Fruit fly (Drosophila melanogaster): ENCODE measurements around the gene mthl7.

Gene mthl7

dm6 chr3L:8175818-8176217 is 4.5 kb downstream of the mthl7 start, which contains the start of gene RecQ4 (continued):
- TF ChIP-seq CG12219 (GFP tag; optimal IDR thresholded peaks at IDR 0.05) (no peak), CG9215 (GFP tag; IDR thresholded peaks at IDR 0.05) (no peak), CG7372 (GFP tag; IDR thresholded peaks at IDR 0.05) (no peak), CG17359 (tag; optimal IDR thresholded peaks at IDR 0.05) (no peak), zf30C (GFP tag; optimal IDR thresholded peaks at IDR 0.05) (no peak), H2.0 (GFP tag; IDR thresholded peaks at IDR 0.05) (no peak), CG13775 (GFP tag; optimal IDR thresholded peaks at IDR 0.05) (no peak), gsb-n (tag; optimal IDR thresholded peaks at IDR 0.05) (no peak), CG5953 (GFP tag; IDR thresholded peaks at IDR 0.05) (no peak), CG13123 (GFP tag; optimal IDR thresholded peaks at IDR 0.05) (no peak), CG15011 (GFP tag; optimal IDR thresholded peaks at IDR 0.05) (no peak), dati (GFP tag; IDR thresholded peaks at IDR 0.05) (no peak), Scr (GFP tag; IDR thresholded peaks at IDR 0.05; ENCODE audit: partially characterized antibody) (no peak), fd96Cb (tag; optimal IDR thresholded peaks at IDR 0.05) (no peak), CG34224 (GFP tag; IDR thresholded peaks at IDR 0.05; ENCODE audit: partially characterized antibody) (peak; percentile 44; the same call in 2 of the 3 replicates), CG12942 (GFP tag; optimal IDR thresholded peaks at IDR 0.05) (no peak), dmrt99B (tag; optimal IDR thresholded peaks at IDR 0.05) (no peak), B-H1 (GFP tag; IDR thresholded peaks at IDR 0.05) (no peak), CG4328 (GFP tag; optimal IDR thresholded peaks at IDR 0.05) (no peak), scrt (GFP tag; optimal IDR thresholded peaks at IDR 0.05) (no peak), wor (GFP tag; IDR thresholded peaks at IDR 0.05) (no peak), ftz-f1 (GFP tag; optimal IDR thresholded peaks at IDR 0.05) (peak; percentile 9), CG7271 (tag; optimal IDR thresholded peaks at IDR 0.05) (no peak), CG9797 (GFP tag; optimal IDR thresholded peaks at IDR 0.05) (peak; percentile 34), dmrt11E (tag; optimal IDR thresholded peaks at IDR 0.05) (no peak), fd3F (GFP tag; optimal IDR thresholded peaks at IDR 0.05) (no peak), tna (GFP tag; IDR thresholded peaks at IDR 0.05; ENCODE audit: partially characterized antibody) (no peak), CG13424 (tag; optimal IDR thresholded peaks at IDR 0.05) (no peak), D19A (tag; optimal IDR thresholded peaks at IDR 0.05) (no peak), knrl (GFP tag; IDR thresholded peaks at IDR 0.05; ENCODE audit: partially characterized antibody) (peak; percentile 26; the same call in 1 of the 3 replicates), CG10209 (GFP tag; optimal IDR thresholded peaks at IDR 0.05) (no peak), pzg (GFP tag; optimal IDR thresholded peaks at IDR 0.05) (peak; percentile 81), CG7987 (GFP tag; optimal IDR thresholded peaks at IDR 0.05) (no peak), CG3995 (GFP tag; optimal IDR thresholded peaks at IDR 0.05) (no peak), Spps (tag; optimal IDR thresholded peaks at IDR 0.05) (no peak), Gsc (GFP tag; IDR thresholded peaks at IDR 0.05) (no peak), bigmax (GFP tag; optimal IDR thresholded peaks at IDR 0.05) (peak; percentile 54), gt (GFP tag; IDR thresholded peaks at IDR 0.05) (no peak), Asciz (GFP tag; optimal IDR thresholded peaks at IDR 0.05) (no peak), Fer1 (GFP tag; optimal IDR thresholded peaks at IDR 0.05) (no peak), Rfx (GFP tag; IDR thresholded peaks at IDR 0.05) (no peak), nerfin-1 (tag; optimal IDR thresholded peaks at IDR 0.05) (no peak), mld (GFP tag; IDR thresholded peaks at IDR 0.05; ENCODE audit: partially characterized antibody) (no peak), CG14441 (GFP tag; IDR thresholded peaks at IDR 0.05) (no peak), CG17802 (tag; optimal IDR thresholded peaks at IDR 0.05) (no peak), MESR4 (GFP tag; optimal IDR thresholded peaks at IDR 0.05) (peak; percentile 4), CG11504 (tag; optimal IDR thresholded peaks at IDR 0.05) (no peak), CG6272 (GFP tag; IDR thresholded peaks at IDR 0.05) (no peak), tup (GFP tag; optimal IDR thresholded peaks at IDR 0.05) (no peak), sisA (GFP tag; IDR thresholded peaks at IDR 0.05) (no peak), vnd (GFP tag; IDR thresholded peaks at IDR 0.05; ENCODE audit: partially characterized antibody) (no peak)
